Worm (Caenorhabditis elegans) whole organism, young adult: Measurements from ENCODE around the gene spr-3.

ENCODE experiments used
- B0261.1 ChIP-seq: sonication (generic microtip); optimal IDR thresholded peaks from 2 replicates; lab custom pipeline; 2016; ENCODE audit warnings: mild to moderate bottlenecking, missing genetic modification characterization, moderate library complexity, missing compliant biosample characterization
- D2030.7 ChIP-seq: fragments of 200-800 bp; sonication (Bioruptor generic); IDR thresholded peaks from 2 replicates; pipeline ENCODE4 v1.3.6; 2022; ENCODE audit warnings: missing genetic modification reagents, missing genetic modification characterization, missing compliant biosample characterization
- F10E7.11 ChIP-seq: sonication (generic microtip); optimal IDR thresholded peaks from 2 replicates; lab custom pipeline; 2017; ENCODE audit warnings: mild to moderate bottlenecking, missing genetic modification characterization, moderate library complexity, missing compliant biosample characterization
- F39B2.1 ChIP-seq: fragments of 200-800 bp; sonication (Bioruptor generic); IDR thresholded peaks from 2 replicates; pipeline ENCODE4 v1.3.6; 2022; ENCODE audit warnings: missing genetic modification reagents, missing genetic modification characterization, missing compliant biosample characterization
- F49E8.2 ChIP-seq: sonication (generic microtip); optimal IDR thresholded peaks from 3 replicates; lab custom pipeline; 2017; ENCODE audit warnings: missing genetic modification characterization, mild to moderate bottlenecking, missing compliant biosample characterization, antibody characterized with exemption, moderate library complexity; ENCODE audit not compliant: insufficient read depth
- F52B5.7 ChIP-seq: sonication (generic microtip); optimal IDR thresholded peaks from 2 replicates; lab custom pipeline; 2016; ENCODE audit warnings: mild to moderate bottlenecking, missing genetic modification characterization, missing compliant biosample characterization
- F57C9.4 ChIP-seq: sonication (generic microtip); optimal IDR thresholded peaks from 2 replicates; lab custom pipeline; 2017; ENCODE audit warnings: mild to moderate bottlenecking, missing genetic modification characterization, missing compliant biosample characterization
- Y79H2A.3 ChIP-seq: fragments of 200-800 bp; sonication (Bioruptor generic); conservative IDR thresholded peaks from 2 replicates; pipeline ENCODE4 v1.3.6; 2022; ENCODE audit warnings: missing genetic modification reagents, missing genetic modification characterization, missing compliant biosample characterization
- ZK185.1 ChIP-seq: sonication (generic microtip); optimal IDR thresholded peaks from 2 replicates; lab custom pipeline; 2016; ENCODE audit warnings: mild to moderate bottlenecking, missing genetic modification characterization, missing compliant biosample characterization; ENCODE audit not compliant: poor library complexity, severe bottlenecking
- attf-6 ChIP-seq: fragments of 200-800 bp; sonication (Bioruptor generic); IDR thresholded peaks from 2 replicates; pipeline ENCODE4 v1.3.6; 2022; ENCODE audit warnings: missing genetic modification reagents, missing genetic modification characterization, missing compliant biosample characterization
- bed-1 ChIP-seq: fragments of 200-800 bp; sonication (Bioruptor generic); IDR thresholded peaks from 2 replicates; pipeline ENCODE4 v1.3.6; 2022; ENCODE audit warnings: missing genetic modification reagents, missing genetic modification characterization, missing compliant biosample characterization
- bed-2 ChIP-seq: fragments of 200-800 bp; sonication (Bioruptor generic); IDR thresholded peaks from 2 replicates; pipeline ENCODE4 v1.3.6; 2022; ENCODE audit warnings: missing genetic modification reagents, missing genetic modification characterization, missing compliant biosample characterization
- cebp-1 ChIP-seq, 2 experiments: fragments of 200-800 bp in 1 of 2; sonication (Bioruptor generic) in 1 of 2; sonication (generic microtip) in 1 of 2; IDR thresholded peaks in 1 of 2; optimal IDR thresholded peaks in 1 of 2; 2 replicates each; pipeline versions ENCODE4 v1.3.6 to Lab custom; 2017 to 2022; ENCODE audit warnings: missing compliant biosample characterization in 2 of 2, missing genetic modification characterization in 2 of 2, mild to moderate bottlenecking in 1 of 2, missing genetic modification reagents in 1 of 2, moderate library complexity in 1 of 2
- cebp-2 ChIP-seq: fragments of 200-800 bp; sonication (Bioruptor generic); IDR thresholded peaks from 2 replicates; pipeline ENCODE4 v1.3.6; 2022; ENCODE audit warnings: missing genetic modification characterization, missing compliant biosample characterization
- ceh-40 ChIP-seq: fragments of 200-800 bp; sonication (Bioruptor generic); IDR thresholded peaks from 2 replicates; pipeline ENCODE4 v1.3.6; 2022; ENCODE audit warnings: missing genetic modification characterization, missing compliant biosample characterization
- ceh-79 ChIP-seq: sonication (generic microtip); optimal IDR thresholded peaks from 2 replicates; lab custom pipeline; 2017; ENCODE audit warnings: mild to moderate bottlenecking, missing genetic modification characterization, missing compliant biosample characterization
- ceh-91 ChIP-seq: fragments of 200-800 bp; sonication (Bioruptor generic); IDR thresholded peaks from 2 replicates; pipeline ENCODE4 v1.3.6; 2022; ENCODE audit warnings: missing genetic modification reagents, missing genetic modification characterization, missing compliant biosample characterization
- dpff-1 ChIP-seq: sonication (generic microtip); optimal IDR thresholded peaks from 2 replicates; lab custom pipeline; 2017; ENCODE audit warnings: mild to moderate bottlenecking, missing genetic modification characterization, missing compliant biosample characterization
- efl-1 ChIP-seq: fragments of 150-350 bp; optimal IDR thresholded peaks from 2 replicates; lab custom pipeline; 2014; ENCODE audit warnings: missing biosample characterization, missing genetic modification reagents, missing genetic modification characterization
- egrh-3 ChIP-seq: fragments of 200-800 bp; sonication (Bioruptor generic); IDR thresholded peaks from 2 replicates; pipeline ENCODE4 v1.3.6; 2022; ENCODE audit warnings: missing genetic modification reagents, missing genetic modification characterization, missing compliant biosample characterization
- gei-17 ChIP-seq: fragments of 200-800 bp; sonication (Bioruptor generic); optimal IDR thresholded peaks from 2 replicates; lab custom pipeline; 2018; ENCODE audit warnings: mild to moderate bottlenecking, missing genetic modification characterization, missing compliant biosample characterization
- hlh-26 ChIP-seq: fragments of 200-800 bp; sonication (Bioruptor generic); conservative IDR thresholded peaks from 2 replicates; pipeline ENCODE4 v1.3.6; 2022; ENCODE audit warnings: missing genetic modification reagents, missing genetic modification characterization, missing compliant biosample characterization
- hmg-1.2 ChIP-seq: fragments of 200-800 bp; sonication (Bioruptor generic); IDR thresholded peaks from 2 replicates; pipeline ENCODE4 v1.3.6; 2022; ENCODE audit warnings: missing genetic modification reagents, missing genetic modification characterization, missing compliant biosample characterization
- lag-1 ChIP-seq: fragments of 200-800 bp; sonication (Bioruptor generic); IDR thresholded peaks from 2 replicates; pipeline ENCODE4 v1.3.6; 2022; ENCODE audit warnings: missing genetic modification reagents, missing genetic modification characterization, missing compliant biosample characterization
- let-526 ChIP-seq: fragments of 200-800 bp; sonication (Bioruptor generic); IDR thresholded peaks from 2 replicates; pipeline ENCODE4 v1.3.6; 2022; ENCODE audit warnings: missing genetic modification reagents, missing genetic modification characterization, missing compliant biosample characterization
- lin-40 ChIP-seq: sonication (generic microtip); optimal IDR thresholded peaks from 2 replicates; lab custom pipeline; 2016; ENCODE audit warnings: missing genetic modification characterization, mild to moderate bottlenecking, missing compliant biosample characterization, missing genotype, missing genetic modification reagents
- madf-8 ChIP-seq: fragments of 200-800 bp; sonication (Bioruptor generic); conservative IDR thresholded peaks from 2 replicates; pipeline ENCODE4 v1.3.6; 2022; ENCODE audit warnings: missing genetic modification reagents, missing genetic modification characterization, missing compliant biosample characterization
- mcd-1 ChIP-seq: fragments of 200-800 bp; sonication (Bioruptor generic); IDR thresholded peaks from 2 replicates; pipeline ENCODE4 v1.3.6; 2022; ENCODE audit warnings: missing genetic modification reagents, missing genetic modification characterization, missing compliant biosample characterization
- mes-4 ChIP-seq: sonication (generic microtip); optimal IDR thresholded peaks from 2 replicates; lab custom pipeline; 2016; ENCODE audit warnings: missing genotype, missing genetic modification characterization, missing compliant biosample characterization
- mxl-1 ChIP-seq: sonication (generic microtip); optimal IDR thresholded peaks from 2 replicates; lab custom pipeline; 2016; ENCODE audit warnings: missing genetic modification characterization, missing compliant biosample characterization
- nfya-2 ChIP-seq: fragments of 200-800 bp; sonication (Bioruptor generic); IDR thresholded peaks from 2 replicates; pipeline ENCODE4 v1.3.6; 2022; ENCODE audit warnings: missing genetic modification reagents, missing genetic modification characterization, missing compliant biosample characterization
- nhr-27 ChIP-seq: fragments of 200-800 bp; sonication (Bioruptor generic); optimal IDR thresholded peaks from 2 replicates; lab custom pipeline; 2018; ENCODE audit warnings: mild to moderate bottlenecking, missing genetic modification characterization, moderate library complexity, missing compliant biosample characterization
- pha-4 ChIP-seq: fragments of 150-350 bp; sonication (generic microtip); optimal IDR thresholded peaks from 2 replicates; lab custom pipeline; 2014; ENCODE audit warnings: missing biosample characterization, missing genetic modification reagents, missing genetic modification characterization
- repo-1 ChIP-seq: sonication (generic microtip); optimal IDR thresholded peaks from 2 replicates; lab custom pipeline; 2017; ENCODE audit warnings: mild to moderate bottlenecking, missing genetic modification characterization, missing compliant biosample characterization
- rpc-1 ChIP-seq, 2 experiments: fragments of 150-350 bp in 1 of 2; sonication (generic microtip) in 1 of 2; optimal IDR thresholded peaks; 2 replicates each; lab custom pipeline; 2014 to 2018; ENCODE audit warnings: missing biosample characterization in 1 of 2, missing genetic modification characterization in 1 of 2, missing genetic modification reagents in 1 of 2, missing genotype in 1 of 2
- sptf-2 ChIP-seq: fragments of 200-800 bp; sonication (Bioruptor generic); optimal IDR thresholded peaks from 2 replicates; lab custom pipeline; 2018; ENCODE audit warnings: mild to moderate bottlenecking, missing genetic modification characterization, missing compliant biosample characterization
- zfh-2 ChIP-seq: fragments of 200-800 bp; sonication (Bioruptor generic); conservative IDR thresholded peaks from 2 replicates; pipeline ENCODE4 v1.3.6; 2022; ENCODE audit warnings: missing genetic modification reagents, missing genetic modification characterization, missing compliant biosample characterization
- ztf-25 ChIP-seq: fragments of 200-800 bp; sonication (Bioruptor generic); IDR thresholded peaks from 2 replicates; pipeline ENCODE4 v1.3.6; 2022; ENCODE audit warnings: missing genetic modification reagents, missing genetic modification characterization, missing compliant biosample characterization

The spr-3 gene

DNA sequence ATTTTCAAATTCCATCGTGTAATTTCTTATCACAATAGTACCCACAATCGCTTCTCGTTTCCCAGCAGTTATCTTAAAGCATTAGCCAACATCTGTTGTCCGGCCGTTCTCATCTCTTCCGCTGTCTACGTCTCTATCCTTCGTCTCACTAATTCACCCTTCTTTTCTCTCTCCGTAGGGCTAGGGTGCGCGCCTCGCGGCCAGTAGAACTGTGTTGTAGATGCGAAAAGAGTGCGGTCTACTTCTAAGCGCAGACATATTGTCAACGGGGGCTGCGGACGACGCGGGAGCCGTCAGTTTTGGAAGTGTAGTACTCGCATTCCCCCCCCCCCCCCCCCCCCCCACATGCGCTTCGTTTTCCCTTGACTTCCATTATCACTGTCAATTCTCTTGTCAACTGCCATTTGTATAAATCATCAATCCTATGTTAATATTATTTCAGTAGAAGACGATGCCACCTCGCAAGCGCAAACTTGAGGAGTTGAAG lies at the start of gene spr-3:
spr-3 (plus strand) TSS at position 437 of the 487 bp plus-strand sequence.
- no peak for TF ChIP-seq ZK185.1 (tag; lab: Kevin White, UChicago)
- TF ChIP-seq pha-4, result no peak
- TF ChIP-seq zfh-2 (GFP tag; lab: Robert Waterston, UW), result peak; percentile 71
- TF ChIP-seq ztf-25 (GFP tag; lab: Robert Waterston, UW), result no peak
- peak; percentile 52; the same call in 1 of the 2 replicates for TF ChIP-seq egrh-3 (GFP tag; lab: Robert Waterston, UW)
- TF ChIP-seq lin-40 (tag; lab: Kevin White, UChicago), result no peak
- TF ChIP-seq cebp-1 (GFP tag; IDR thresholded peaks at IDR 0.05; lab: Robert Waterston, UW), result no peak
- TF ChIP-seq cebp-1 (tag; optimal IDR thresholded peaks at IDR 0.05; lab: Kevin White, UChicago), result peak; percentile 20
- no peak for TF ChIP-seq nfya-2
- no peak for TF ChIP-seq F49E8.2 (tag; lab: Kevin White, UChicago)
- TF ChIP-seq D2030.7 (GFP tag; lab: Robert Waterston, UW), result no peak
- no peak for TF ChIP-seq ceh-79
- no peak for TF ChIP-seq ceh-91 (GFP tag; lab: Robert Waterston, UW)
- TF ChIP-seq F39B2.1 (GFP tag; lab: Robert Waterston, UW), result no peak
- no peak for TF ChIP-seq cebp-2 (GFP tag; lab: Robert Waterston, UW)
- no peak for TF ChIP-seq F10E7.11
- TF ChIP-seq attf-6 (GFP tag; lab: Robert Waterston, UW), result no peak
- no peak for TF ChIP-seq Y79H2A.3 (GFP tag; lab: Robert Waterston, UW)
- no peak for TF ChIP-seq madf-8 (GFP tag; lab: Robert Waterston, UW)
- no peak for TF ChIP-seq F57C9.4 (tag; lab: Kevin White, UChicago)
- no peak for TF ChIP-seq repo-1 (tag; lab: Kevin White, UChicago)
- TF ChIP-seq bed-1 (GFP tag; lab: Robert Waterston, UW), result no peak
- no peak for TF ChIP-seq efl-1 (GFP tag; lab: Kevin White, UChicago)
- TF ChIP-seq mcd-1 (GFP tag; lab: Robert Waterston, UW), result 0 out of 2 replicates have a peak, but pooled peaks have one; percentile 16
- no peak for TF ChIP-seq dpff-1 (tag; lab: Kevin White, UChicago)
- no peak for TF ChIP-seq hlh-26
- TF ChIP-seq gei-17 (GFP tag; lab: Kevin White, UChicago), result no peak

- TF ChIP-seq ceh-40 (GFP tag; lab: Robert Waterston, UW) (no peak), sptf-2 (GFP tag; lab: Kevin White, UChicago) (no peak), nhr-27 (tag; lab: Kevin White, UChicago) (no peak), lag-1 (GFP tag; lab: Robert Waterston, UW) (no peak), let-526 (no peak), ceh-91 (GFP tag; lab: Robert Waterston, UW) (no peak), mes-4 (tag; lab: Kevin White, UChicago) (no peak)
Measured at ce11 chrX:4464367-4464766, 49.5 kb upstream of the spr-3 start.

DNA sequence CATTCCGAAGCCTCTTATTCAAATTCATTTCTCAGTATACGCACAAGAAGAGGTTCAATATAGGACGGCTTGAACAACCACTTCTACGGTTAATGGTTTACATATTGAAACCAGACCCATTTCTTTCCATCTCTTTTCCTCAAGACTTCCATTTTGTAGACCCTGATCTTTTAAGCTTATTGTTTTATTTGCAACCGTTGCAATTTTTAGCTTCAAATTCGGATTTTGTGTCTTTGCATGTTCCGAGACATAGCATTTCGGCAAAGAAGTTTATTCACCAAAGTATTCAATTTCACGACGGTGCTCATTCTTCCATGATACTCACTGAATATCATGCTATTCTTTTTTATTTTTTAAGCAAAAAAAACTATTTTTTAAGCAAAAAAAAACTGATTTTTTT lies 47.7 kb upstream of the spr-3 start, which contains the start of gene nmur-3:
nmur-3 (plus strand) TSS at position 301 of the 400 bp plus-strand sequence.
- TF ChIP-seq rpc-1 (optimal IDR thresholded peaks at IDR 0.05; lab: Kevin White, UChicago) (no peak), rpc-1 (tag; optimal IDR thresholded peaks at IDR 0.05; lab: Kevin White, UChicago) (no peak), ceh-40 (GFP tag; lab: Robert Waterston, UW) (no peak), F52B5.7 (tag; lab: Kevin White, UChicago) (no peak), hmg-1.2 (no peak), mxl-1 (tag; lab: Kevin White, UChicago) (no peak), B0261.1 (tag; lab: Kevin White, UChicago) (no peak), F57C9.4 (tag; lab: Kevin White, UChicago) (no peak), bed-2 (GFP tag; lab: Robert Waterston, UW) (no peak)
- TF ChIP-seq, all 124 proteins: peak for 0
